Worm (Caenorhabditis elegans): ENCODE results near the gene ugt-49.

DNA sequence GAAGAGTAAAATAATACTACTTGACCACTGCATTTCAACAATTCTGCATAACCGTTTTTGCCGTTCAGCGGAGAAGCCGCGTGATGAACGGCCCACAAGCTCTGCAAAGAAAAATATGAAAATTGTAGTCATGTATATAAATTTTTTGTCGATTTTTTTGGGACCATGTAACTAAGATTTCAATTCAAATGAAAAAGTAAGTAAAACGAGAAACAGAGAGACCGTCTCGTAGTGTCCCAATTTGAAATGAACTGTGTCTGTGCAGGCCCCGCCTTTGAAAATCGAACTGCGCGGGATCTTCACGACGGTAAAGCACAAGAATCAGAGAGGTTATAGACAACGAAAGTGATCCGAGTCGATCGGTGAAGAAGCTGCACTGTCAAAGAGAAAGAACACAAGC, 40.1 kb upstream of the ugt-49 start, which contains the start of gene crm-1:
- no peak for TF ChIP-seq flt-1 (GFP tag; IDR thresholded peaks at IDR 0.05)
- no peak for TF ChIP-seq T22C8.4 (GFP tag; IDR thresholded peaks at IDR 0.05)
- TF ChIP-seq ztf-29 (GFP tag; IDR thresholded peaks at IDR 0.05) = no peak
- TF ChIP-seq klf-2 (GFP tag; conservative IDR thresholded peaks at IDR 0.05) = no peak
- TF ChIP-seq ztf-23 (GFP tag; IDR thresholded peaks at IDR 0.05) = no peak
- TF ChIP-seq tab-1 (GFP tag; IDR thresholded peaks at IDR 0.05) = no peak
- no peak for TF ChIP-seq ref-1 (GFP tag; conservative IDR thresholded peaks at IDR 0.05)
- no peak for TF ChIP-seq cog-1 (tag; optimal IDR thresholded peaks at IDR 0.05)

All from whole organism, midembryonic.